Worm (Caenorhabditis elegans): Measurements from ENCODE around the gene fbxb-46.
A peak's percentile ranks its signal among the peaks of the same experiment; 100 is the strongest.

DNA sequence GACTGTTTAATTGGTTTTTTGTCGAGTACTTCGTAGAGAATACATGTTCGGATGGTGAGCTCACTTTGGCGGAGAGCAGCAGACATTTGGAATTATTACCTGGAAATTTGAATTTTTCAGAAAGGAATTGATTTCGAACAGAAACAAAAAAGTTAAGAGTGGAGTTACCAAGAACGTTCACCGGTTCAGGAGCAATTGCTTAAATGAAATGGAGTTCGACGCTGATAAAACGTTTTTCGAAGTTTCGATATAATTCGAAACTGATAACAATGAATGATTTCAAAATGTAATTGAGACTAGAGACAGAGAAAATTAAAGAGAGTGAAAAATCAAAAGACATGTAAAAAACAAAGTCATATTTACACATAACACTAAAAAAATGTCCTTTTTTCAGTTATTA, 39.7 kb upstream of the fbxb-46 start, which contains the start of gene fbxa-163:
- peak in 1 of 2 experiments; percentile 28 for TF ChIP-seq unc-62 (GFP tag; optimal IDR thresholded peaks at IDR 0.05 in 1 of 2)
- TF ChIP-seq unc-62 (tag; optimal IDR thresholded peaks at IDR 0.05) = no peak
- TF ChIP-seq mep-1 (tag; optimal IDR thresholded peaks at IDR 0.05) = no peak
- TF ChIP-seq Y105C5A.15 (GFP tag; IDR thresholded peaks at IDR 0.05) = no peak
- TF ChIP-seq R02D3.7 (tag; optimal IDR thresholded peaks at IDR 0.05) = no peak
- TF ChIP-seq jun-1 (tag; optimal IDR thresholded peaks at IDR 0.05) = no peak
- no peak for TF ChIP-seq rbr-2 (tag; optimal IDR thresholded peaks at IDR 0.05)
- TF ChIP-seq egl-43 (GFP tag; IDR thresholded peaks at IDR 0.05) = no peak

Data from whole organism, L4 larva.